Worm (Caenorhabditis elegans): ENCODE data around the gene Y6D1A.1.

The Y6D1A.1 gene

DNA sequence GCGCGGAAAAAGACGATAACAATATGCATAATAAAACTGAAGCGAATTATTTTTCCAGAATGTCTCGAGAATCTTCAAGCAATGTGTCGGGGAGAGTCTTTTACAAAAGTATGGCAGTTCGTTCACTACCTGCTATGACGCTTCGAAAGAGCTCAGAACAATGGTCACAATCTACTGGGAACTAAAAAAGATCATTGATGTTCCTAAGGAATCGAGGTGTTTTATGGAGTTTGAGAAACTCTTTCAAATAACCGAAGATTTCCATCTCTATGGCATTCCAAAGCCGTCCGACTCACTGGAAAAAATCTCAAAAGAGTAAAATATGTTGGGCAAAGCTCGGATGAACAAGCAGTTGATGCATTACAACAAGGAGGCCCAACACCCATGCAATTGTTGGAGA lies 51.1 kb downstream of the Y6D1A.1 start, which contains the start of gene F44E5.15:
Gene F44E5.15 (plus strand): TSS at position 301 of the 400 bp plus-strand sequence.
- TF ChIP-seq rbr-2 (tag; optimal IDR thresholded peaks at IDR 0.05) (no peak), aha-1 (tag) (peak; percentile 20), fkh-10 (GFP tag; optimal IDR thresholded peaks at IDR 0.05) (no peak)
